Fruit fly (Drosophila melanogaster): ENCODE results near the gene Tak1.
A peak's percentile ranks its signal among the peaks of the same experiment; 100 is the strongest.

Tak1 gene

dm6 chrX:20495767-20496656 is 28.7 kb downstream of the Tak1 start (continued):
- TF ChIP-seq gce (GFP tag; IDR thresholded peaks at IDR 0.05), result 0 out of 3 replicates have a peak, but pooled peaks have one; percentile 50
- TF ChIP-seq CG18011 (GFP tag; optimal IDR thresholded peaks at IDR 0.05), result no peak
- no peak for TF ChIP-seq Dip2 (GFP tag; IDR thresholded peaks at IDR 0.05)
- TF ChIP-seq CG34422 (GFP tag; IDR thresholded peaks at IDR 0.05), result peak; percentile 41; the same call in 1 of the 3 replicates
- no peak for TF ChIP-seq dimm (GFP tag; IDR thresholded peaks at IDR 0.05)
- TF ChIP-seq Deaf1 (tag; optimal IDR thresholded peaks at IDR 0.05), result no peak
- peak; percentile 74 for TF ChIP-seq lab (GFP tag; optimal IDR thresholded peaks at IDR 0.05)
- TF ChIP-seq CG13296 (GFP tag; optimal IDR thresholded peaks at IDR 0.05), result peak; percentile 20
- TF ChIP-seq z (GFP tag; IDR thresholded peaks at IDR 0.05), result no peak
- no peak for TF ChIP-seq Nf-YC (tag; optimal IDR thresholded peaks at IDR 0.05)
- peak; percentile 51 for TF ChIP-seq bcd (GFP tag; optimal IDR thresholded peaks at IDR 0.05)
- peak; percentile 4 for TF ChIP-seq repo (GFP tag; optimal IDR thresholded peaks at IDR 0.05)
- peak; percentile 49 for TF ChIP-seq CG16815 (GFP tag; optimal IDR thresholded peaks at IDR 0.05)
- TF ChIP-seq Six4 (GFP tag; optimal IDR thresholded peaks at IDR 0.05), result peak; percentile 16
- TF ChIP-seq Atf-2 (GFP tag; optimal IDR thresholded peaks at IDR 0.05), result peak; percentile 21
- TF ChIP-seq sim (GFP tag; IDR thresholded peaks at IDR 0.05), result no peak
- peak; percentile 35 to 54 for TF ChIP-seq Pdp1 (GFP tag; optimal IDR thresholded peaks at IDR 0.05)
- no peak for TF ChIP-seq CG6765 (GFP tag; optimal IDR thresholded peaks at IDR 0.05)
- TF ChIP-seq MTF-1 (GFP tag; optimal IDR thresholded peaks at IDR 0.05; ENCODE audit: borderline replicate concordance), result no peak
- TF ChIP-seq slou (GFP tag; optimal IDR thresholded peaks at IDR 0.05), result peak; percentile 21
- TF ChIP-seq row (GFP tag; IDR thresholded peaks at IDR 0.05), result peak; percentile 92
- no peak for TF ChIP-seq CG33213 (GFP tag; optimal IDR thresholded peaks at IDR 0.05)
- TF ChIP-seq CG18262 (tag; optimal IDR thresholded peaks at IDR 0.05), result peak; percentile 71
- no peak for TF ChIP-seq Dref (GFP tag; IDR thresholded peaks at IDR 0.05)
- TF ChIP-seq CG7745 (tag; optimal IDR thresholded peaks at IDR 0.05), result no peak
- peak; percentile 37 for TF ChIP-seq CG9437 (GFP tag; optimal IDR thresholded peaks at IDR 0.05)
- TF ChIP-seq CG10654 (GFP tag; optimal IDR thresholded peaks at IDR 0.05), result peak; percentile 6
- TF ChIP-seq CG14014 (GFP tag; IDR thresholded peaks at IDR 0.05), result 0 out of 2 replicates have a peak, but pooled peaks have one; percentile 26
- peak; percentile 28 for TF ChIP-seq jumu (GFP tag; optimal IDR thresholded peaks at IDR 0.05)
- peak; percentile 35; the same call in 1 of the 2 replicates for TF ChIP-seq CG32532 (GFP tag; IDR thresholded peaks at IDR 0.05)
- TF ChIP-seq lov (optimal IDR thresholded peaks at IDR 0.05), result no peak
- 0 out of 3 replicates have a peak, but pooled peaks have one; percentile 33 for TF ChIP-seq lov (GFP tag; IDR thresholded peaks at IDR 0.05)
- TF ChIP-seq Drgx (GFP tag; IDR thresholded peaks at IDR 0.05), result peak; percentile 59; the same call in 1 of the 2 replicates
- TF ChIP-seq CG9215 (GFP tag; IDR thresholded peaks at IDR 0.05), result no peak
- TF ChIP-seq CG18599 (GFP tag; optimal IDR thresholded peaks at IDR 0.05), result peak; percentile 61
- no peak for TF ChIP-seq CG7271 (tag; optimal IDR thresholded peaks at IDR 0.05)
- TF ChIP-seq cg (GFP tag; optimal IDR thresholded peaks at IDR 0.05), result no peak
- TF ChIP-seq CG10147 (GFP tag; optimal IDR thresholded peaks at IDR 0.05), result no peak
- no peak for TF ChIP-seq dan (GFP tag; IDR thresholded peaks at IDR 0.05)
- TF ChIP-seq CG9932 (GFP tag; IDR thresholded peaks at IDR 0.05), result 0 out of 2 replicates have a peak, but pooled peaks have one; percentile 24
- TF ChIP-seq croc (GFP tag; conservative IDR thresholded peaks at IDR 0.05), result no peak
- no peak for TF ChIP-seq h (optimal IDR thresholded peaks at IDR 0.05)
- TF ChIP-seq Rx (GFP tag; IDR thresholded peaks at IDR 0.05), result no peak; the same call in 1 of the 2 replicates
- TF ChIP-seq peb (GFP tag; IDR thresholded peaks at IDR 0.05), result 0 out of 2 replicates have a peak, but pooled peaks have one; percentile 16
- TF ChIP-seq CG2129 (GFP tag; IDR thresholded peaks at IDR 0.05; ENCODE audit: partially characterized antibody), result no peak
- peak; percentile 47 for TF ChIP-seq CG14710 (tag; optimal IDR thresholded peaks at IDR 0.05)
- no peak for TF ChIP-seq crp (GFP tag; optimal IDR thresholded peaks at IDR 0.05)
- TF ChIP-seq CG3163 (GFP tag; optimal IDR thresholded peaks at IDR 0.05), result peak; percentile 21
- peak; percentile 41 for TF ChIP-seq trh (GFP tag; optimal IDR thresholded peaks at IDR 0.05)
